Worm (Caenorhabditis elegans) whole organism, early embryonic: ENCODE data around the gene slc-36.3.

Source experiments
- B0310.2 ChIP-seq: sonication (generic microtip); optimal IDR thresholded peaks from 2 replicates; lab custom pipeline; 2016; ENCODE audit warnings: mild to moderate bottlenecking, missing genetic modification characterization, missing compliant biosample characterization
- ama-1 ChIP-seq: fragments of 150-350 bp; optimal IDR thresholded peaks from 2 replicates; lab custom pipeline; 2014
- hnd-1 ChIP-seq: sonication (generic microtip); optimal IDR thresholded peaks from 2 replicates; lab custom pipeline; 2016; ENCODE audit warnings: missing genetic modification characterization, missing compliant biosample characterization
- pes-1 ChIP-seq: fragments of 200-800 bp; sonication (Bioruptor generic); IDR thresholded peaks from 2 replicates; pipeline ENCODE4 v1.3.6; 2022; ENCODE audit warnings: missing genetic modification reagents, missing genetic modification characterization, missing compliant biosample characterization
- tbx-37 ChIP-seq: fragments of 200-800 bp; sonication (Bioruptor generic); conservative IDR thresholded peaks from 2 replicates; pipeline ENCODE4 v1.3.6; 2022; ENCODE audit warnings: missing genetic modification reagents, missing genetic modification characterization, missing compliant biosample characterization
- tra-4 ChIP-seq: sonication (generic microtip); optimal IDR thresholded peaks from 2 replicates; lab custom pipeline; 2017; ENCODE audit warnings: missing genetic modification characterization, missing compliant biosample characterization

DNA sequence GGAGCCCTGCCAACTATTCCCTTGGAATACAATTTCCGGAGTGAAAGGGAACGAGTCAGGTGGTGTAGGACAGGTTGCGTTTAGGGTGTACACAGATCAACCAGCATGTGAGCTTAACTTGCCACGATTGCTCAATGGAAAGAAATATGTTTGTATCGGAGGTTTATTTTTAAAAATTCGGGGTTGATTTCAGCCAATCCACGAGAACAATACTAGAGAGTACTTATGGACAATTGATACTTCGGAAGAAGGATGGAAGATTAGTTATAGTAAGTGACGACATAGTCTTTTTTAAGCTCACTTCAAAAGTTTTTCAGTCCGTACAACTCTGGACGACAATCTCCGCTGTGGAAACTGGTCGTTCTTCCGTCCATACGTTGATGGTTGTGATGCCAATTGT is 30.9 kb upstream of the slc-36.3 start:
- TF ChIP-seq ama-1 (lab: Kevin White, UChicago) = no peak
- TF ChIP-seq tra-4 = no peak
- no peak for TF ChIP-seq tbx-37 (GFP tag; lab: Robert Waterston, UW)
- TF ChIP-seq pes-1 (GFP tag; lab: Robert Waterston, UW) = no peak
- TF ChIP-seq hnd-1 (tag; lab: Kevin White, UChicago) = no peak
- TF ChIP-seq B0310.2 = no peak
